Worm (Caenorhabditis elegans) whole organism, L3 larva: ENCODE data around the gene Y41C4A.8.

Experiments used
- ZK546.5 ChIP-seq: sonication (generic microtip); optimal IDR thresholded peaks from 2 replicates; lab custom pipeline; 2017; ENCODE audit warnings: missing biosample characterization, missing genetic modification characterization
- aly-2 ChIP-seq: fragments of 150-350 bp; optimal IDR thresholded peaks from 2 replicates; lab custom pipeline; 2014; ENCODE audit warnings: missing biosample characterization, missing genetic modification characterization
- elt-1 ChIP-seq: fragments of 150-350 bp; optimal IDR thresholded peaks from 2 replicates; lab custom pipeline; 2014; ENCODE audit warnings: missing biosample characterization, missing genetic modification characterization
- fos-1 ChIP-seq: fragments of 150-350 bp; optimal IDR thresholded peaks from 2 replicates; lab custom pipeline; 2014; ENCODE audit warnings: missing biosample characterization, missing genetic modification characterization
- jun-1 ChIP-seq: fragments of 150-350 bp; optimal IDR thresholded peaks from 2 replicates; lab custom pipeline; 2014; ENCODE audit warnings: missing biosample characterization, missing genetic modification reagents, missing genetic modification characterization
- nfya-1 ChIP-seq: sonication (generic microtip); optimal IDR thresholded peaks from 2 replicates; lab custom pipeline; 2017; ENCODE audit warnings: missing genetic modification characterization, mild to moderate bottlenecking, missing compliant biosample characterization, antibody characterized with exemption, moderate library complexity; ENCODE audit not compliant: insufficient read depth
- tbx-2 ChIP-seq: sonication (generic microtip); optimal IDR thresholded peaks from 2 replicates; lab custom pipeline; 2016; ENCODE audit warnings: mild to moderate bottlenecking, missing genetic modification characterization, missing compliant biosample characterization
- zag-1 ChIP-seq: fragments of 150-350 bp; optimal IDR thresholded peaks from 2 replicates; lab custom pipeline; 2014; ENCODE audit warnings: missing biosample characterization, missing genetic modification characterization

ce11 chrIII:11666819-11667218 is 41.8 kb downstream of the Y41C4A.8 start:
- TF ChIP-seq aly-2 (tag; lab: Kevin White, UChicago) = no peak
- no peak for TF ChIP-seq fos-1
- no peak for TF ChIP-seq nfya-1 (tag; lab: Kevin White, UChicago)
- TF ChIP-seq tbx-2 (tag; lab: Kevin White, UChicago) = no peak
- TF ChIP-seq ZK546.5 (tag; lab: Kevin White, UChicago) = no peak
- no peak for TF ChIP-seq elt-1 (tag; lab: Kevin White, UChicago)
- no peak for TF ChIP-seq jun-1 (tag; lab: Kevin White, UChicago)
- TF ChIP-seq zag-1 = no peak
